Fruit fly (Drosophila melanogaster): ENCODE data around the gene form3.

DNA sequence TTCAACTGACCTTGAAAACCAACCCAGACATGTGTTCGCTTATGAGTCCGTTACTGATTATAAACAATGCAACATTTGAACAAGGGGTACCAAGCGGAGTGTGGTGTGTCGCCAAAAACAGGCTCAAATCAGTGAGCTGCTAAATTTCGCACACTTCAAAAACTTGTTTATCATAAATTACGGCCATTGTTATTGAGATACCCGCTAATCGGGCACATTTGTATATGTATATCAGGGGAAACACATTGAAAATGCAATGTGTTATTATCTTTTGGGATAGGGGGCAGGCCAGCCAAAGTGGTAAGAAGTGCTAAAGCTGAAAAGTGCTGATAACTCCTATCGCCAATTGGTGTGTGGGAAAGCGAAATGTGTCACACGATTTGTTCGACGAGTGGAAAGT, 59.6 kb downstream of the form3 start:
- TF ChIP-seq CG7101 (tag; optimal IDR thresholded peaks at IDR 0.05) = no peak
- no peak for TF ChIP-seq CG11617 (GFP tag; optimal IDR thresholded peaks at IDR 0.05)
- TF ChIP-seq Clk (GFP tag; optimal IDR thresholded peaks at IDR 0.05) = no peak
- TF ChIP-seq ovo (GFP tag; optimal IDR thresholded peaks at IDR 0.05) = no peak
- no peak for TF ChIP-seq pad (GFP tag; optimal IDR thresholded peaks at IDR 0.05)
- no peak for TF ChIP-seq CG5204 (GFP tag; optimal IDR thresholded peaks at IDR 0.05)
- TF ChIP-seq cic (GFP tag; optimal IDR thresholded peaks at IDR 0.05) = no peak
- peak; percentile 26 for TF ChIP-seq kay (GFP tag; ENCODE audit: borderline replicate concordance)
